Fruit fly (Drosophila melanogaster): ENCODE results near the gene Nph.

DNA sequence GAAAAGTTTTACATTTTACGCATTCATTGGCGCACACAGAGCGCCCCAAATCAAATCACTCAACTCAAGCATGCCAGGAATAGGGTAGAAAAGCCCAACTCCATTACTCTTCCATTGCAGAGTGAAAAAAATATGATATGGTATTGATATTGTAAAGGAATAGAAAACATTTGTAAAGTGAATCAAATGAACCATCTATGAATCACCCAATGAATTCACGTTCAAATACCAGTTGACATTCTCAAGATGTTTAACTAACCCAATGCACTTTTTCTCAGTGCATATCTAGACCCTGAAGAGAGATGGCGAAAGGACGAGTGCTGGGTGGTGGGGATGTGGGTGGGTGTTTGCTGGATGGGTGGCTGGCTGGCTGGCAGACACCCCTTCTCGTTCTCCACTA, 26.1 kb downstream of the Nph start:
- TF ChIP-seq CTCF (optimal IDR thresholded peaks at IDR 0.05) (no peak), CG8478 (optimal IDR thresholded peaks at IDR 0.05) (no peak)

All from S2 (cell line).